Fruit fly (Drosophila melanogaster): ENCODE measurements around the gene CG46448.
A peak's percentile ranks its signal among the peaks of the same experiment; 100 is the strongest.

The CG46448 gene

dm6 chr2L:2394872-2395271 is 3.4 kb downstream of the CG46448 start (continued):
- TF ChIP-seq Trl (optimal IDR thresholded peaks at IDR 0.05) (no peak), Trl (GFP tag; optimal IDR thresholded peaks at IDR 0.05) (no peak), bsh (GFP tag; optimal IDR thresholded peaks at IDR 0.05) (peak in 1 of 2 experiments; percentile 23), stc (GFP tag; IDR thresholded peaks at IDR 0.05) (no peak), ATbp (GFP tag; optimal IDR thresholded peaks at IDR 0.05) (peak; percentile 3), al (GFP tag; IDR thresholded peaks at IDR 0.05) (no peak), lab (GFP tag; optimal IDR thresholded peaks at IDR 0.05) (peak; percentile 35), Med (GFP tag) (peak; percentile 70), Oli (tag; optimal IDR thresholded peaks at IDR 0.05) (no peak), CG1529 (GFP tag; optimal IDR thresholded peaks at IDR 0.05) (no peak), CG15269 (tag; optimal IDR thresholded peaks at IDR 0.05) (peak; percentile 3), Sox100B (GFP tag; optimal IDR thresholded peaks at IDR 0.05) (no peak), CG17359 (tag; optimal IDR thresholded peaks at IDR 0.05) (peak; percentile 7), CG31441 (GFP tag; IDR thresholded peaks at IDR 0.05) (no peak), Vsx1 (GFP tag; optimal IDR thresholded peaks at IDR 0.05) (no peak)

- TF ChIP-seq Doc2 (GFP tag; IDR thresholded peaks at IDR 0.05) (no peak), E2f2 (GFP tag; IDR thresholded peaks at IDR 0.05) (no peak), CG6254 (GFP tag; optimal IDR thresholded peaks at IDR 0.05) (no peak), fd96Cb (tag; optimal IDR thresholded peaks at IDR 0.05) (peak; percentile 5), stc (GFP tag; IDR thresholded peaks at IDR 0.05) (no peak), CG13287 (GFP tag; IDR thresholded peaks at IDR 0.05; ENCODE audit: partially characterized antibody) (no peak), Fer2 (tag; optimal IDR thresholded peaks at IDR 0.05) (no peak), ab (GFP tag; optimal IDR thresholded peaks at IDR 0.05) (no peak), schlank (tag; optimal IDR thresholded peaks at IDR 0.05) (no peak), CG8290 (GFP tag; optimal IDR thresholded peaks at IDR 0.05) (no peak), CG8290 (tag; optimal IDR thresholded peaks at IDR 0.05) (no peak), Blimp-1 (GFP tag; optimal IDR thresholded peaks at IDR 0.05) (peak; percentile 1), Dp (GFP tag; optimal IDR thresholded peaks at IDR 0.05) (no peak), pros (GFP tag; optimal IDR thresholded peaks at IDR 0.05) (no peak), btn (GFP tag; optimal IDR thresholded peaks at IDR 0.05) (no peak), CG9932 (GFP tag; IDR thresholded peaks at IDR 0.05) (no peak), Myb (GFP tag; optimal IDR thresholded peaks at IDR 0.05) (no peak), Mes4 (GFP tag; optimal IDR thresholded peaks at IDR 0.05) (no peak), Awh (GFP tag; IDR thresholded peaks at IDR 0.05) (no peak), CG8765 (GFP tag; IDR thresholded peaks at IDR 0.05) (no peak), Vsx1 (GFP tag; optimal IDR thresholded peaks at IDR 0.05) (no peak), da (GFP tag; optimal IDR thresholded peaks at IDR 0.05) (no peak), danr (GFP tag; IDR thresholded peaks at IDR 0.05) (no peak), CG8388 (GFP tag; optimal IDR thresholded peaks at IDR 0.05) (no peak), ems (GFP tag; optimal IDR thresholded peaks at IDR 0.05) (no peak), CG12155 (GFP tag; optimal IDR thresholded peaks at IDR 0.05) (no peak), CG10209 (GFP tag; optimal IDR thresholded peaks at IDR 0.05) (no peak), CG9797 (GFP tag; optimal IDR thresholded peaks at IDR 0.05) (no peak), slp2 (GFP tag; optimal IDR thresholded peaks at IDR 0.05) (no peak), chif (GFP tag; optimal IDR thresholded peaks at IDR 0.05) (no peak), odd (GFP tag; optimal IDR thresholded peaks at IDR 0.05) (no peak), br (optimal IDR thresholded peaks at IDR 0.05) (no peak), ro (GFP tag; IDR thresholded peaks at IDR 0.05) (no peak), Lhr (GFP tag; optimal IDR thresholded peaks at IDR 0.05) (no peak), gt (GFP tag; IDR thresholded peaks at IDR 0.05) (no peak), CkIIα-i1 (GFP tag; IDR thresholded peaks at IDR 0.05) (no peak), CG3726 (GFP tag; IDR thresholded peaks at IDR 0.05) (no peak), CG31388 (GFP tag; optimal IDR thresholded peaks at IDR 0.05) (no peak), CG9876 (GFP tag; optimal IDR thresholded peaks at IDR 0.05) (no peak)
These were observed 5.6 kb downstream of the CG46448 start for dm6 chr2L:2397080-2397479.

Data from whole organism, embryonic.